Worm (Caenorhabditis elegans): ENCODE results near the gene skr-5.

The skr-5 gene

ce11 chrV:17312386-17312785 is 35.3 kb upstream of the skr-5 start, which contains the start of gene Y61B8B.3:
Gene Y61B8B.3, minus strand, starts transcription at chrV:17312486.
- no peak for TF ChIP-seq unc-39 (tag; optimal IDR thresholded peaks at IDR 0.05)

ce11 chrV:17315063-17315462 is 32.6 kb upstream of the skr-5 start, which contains the start of gene F31E9.6:
Gene F31E9.6, minus strand, starts transcription at chrV:17315153.
- TF ChIP-seq nhr-21 (tag; optimal IDR thresholded peaks at IDR 0.05) = no peak
- no peak for TF ChIP-seq mab-5 (tag; optimal IDR thresholded peaks at IDR 0.05)
- no peak for TF ChIP-seq nhr-129 (tag; optimal IDR thresholded peaks at IDR 0.05)
- TF ChIP-seq ztf-11 (tag; optimal IDR thresholded peaks at IDR 0.05) = no peak
- no peak for TF ChIP-seq egl-27 (tag; optimal IDR thresholded peaks at IDR 0.05)
- TF ChIP-seq nhr-23 (tag; optimal IDR thresholded peaks at IDR 0.05) = no peak
- no peak for TF ChIP-seq dmd-4 (tag; optimal IDR thresholded peaks at IDR 0.05)

- TF ChIP-seq ztf-1 (GFP tag; conservative IDR thresholded peaks at IDR 0.05) = no peak
- no peak for TF ChIP-seq egl-27 (tag; optimal IDR thresholded peaks at IDR 0.05)
- no peak for TF ChIP-seq elt-1 (tag; optimal IDR thresholded peaks at IDR 0.05)
- no peak for TF ChIP-seq ama-1 (optimal IDR thresholded peaks at IDR 0.05)
- no peak for TF ChIP-seq nhr-77 (tag; optimal IDR thresholded peaks at IDR 0.05)
- no peak for TF ChIP-seq ztf-4 (tag; optimal IDR thresholded peaks at IDR 0.05)
- no peak for TF ChIP-seq elt-3 (tag; optimal IDR thresholded peaks at IDR 0.05)
- TF ChIP-seq lin-13 (GFP tag; optimal IDR thresholded peaks at IDR 0.05) = no peak
- TF ChIP-seq fos-1 (tag; optimal IDR thresholded peaks at IDR 0.05) = no peak
- TF ChIP-seq lin-39 (tag; optimal IDR thresholded peaks at IDR 0.05) = no peak
- no peak for TF ChIP-seq nhr-25 (tag; optimal IDR thresholded peaks at IDR 0.05)
- no peak for TF ChIP-seq nhr-12 (tag; optimal IDR thresholded peaks at IDR 0.05)
- TF ChIP-seq nhr-10 (tag; optimal IDR thresholded peaks at IDR 0.05) = no peak
- no peak for TF ChIP-seq nhr-23 (tag; optimal IDR thresholded peaks at IDR 0.05)
- TF ChIP-seq alr-1 (tag; optimal IDR thresholded peaks at IDR 0.05) = no peak
- no peak for TF ChIP-seq blmp-1 (tag; optimal IDR thresholded peaks at IDR 0.05; ENCODE audit: insufficient read depth)
- no peak for TF ChIP-seq mbf-1 (tag; optimal IDR thresholded peaks at IDR 0.05)
Observed at ce11 chrV:17317297-17317696, 30.4 kb upstream of the skr-5 start.

- TF ChIP-seq crh-2 (tag; optimal IDR thresholded peaks at IDR 0.05) (no peak), mdl-1 (tag; optimal IDR thresholded peaks at IDR 0.05) (no peak), sma-3 (GFP tag; optimal IDR thresholded peaks at IDR 0.05) (no peak), ama-1 (optimal IDR thresholded peaks at IDR 0.05) (no peak), Y55F3AM.14 (GFP tag; optimal IDR thresholded peaks at IDR 0.05) (no peak), gmeb-1 (tag; optimal IDR thresholded peaks at IDR 0.05) (no peak), nhr-129 (tag; optimal IDR thresholded peaks at IDR 0.05) (no peak), F13H6.1 (tag; optimal IDR thresholded peaks at IDR 0.05) (no peak), mab-5 (tag; optimal IDR thresholded peaks at IDR 0.05) (no peak)
Observed at ce11 chrV:17317786-17318185, 29.9 kb upstream of the skr-5 start, which contains the start of gene srz-58. Gene srz-58, plus strand, starts transcription at chrV:17318147.

- TF ChIP-seq elt-1 (tag; optimal IDR thresholded peaks at IDR 0.05) (no peak), fos-1 (tag; optimal IDR thresholded peaks at IDR 0.05) (peak; percentile 2)
Observed at ce11 chrV:17322397-17322909, 25.2 kb upstream of the skr-5 start, which contains the start of gene F31E9.3. Gene F31E9.3, plus strand, starts transcription at chrV:17322590.

ce11 chrV:17323876-17324275 is 23.8 kb upstream of the skr-5 start:
- no peak for TF ChIP-seq ama-1 (optimal IDR thresholded peaks at IDR 0.05)
- TF ChIP-seq ZK546.5 (tag; optimal IDR thresholded peaks at IDR 0.05) = no peak
- TF ChIP-seq sem-4 (tag; optimal IDR thresholded peaks at IDR 0.05) = no peak

ce11 chrV:17327867-17328266 is 19.8 kb upstream of the skr-5 start, which contains the start of gene sdz-16:
Gene sdz-16, minus strand, starts transcription at chrV:17327967.
- TF ChIP-seq ztf-4 (tag; optimal IDR thresholded peaks at IDR 0.05) (no peak), unc-62 (GFP tag; optimal IDR thresholded peaks at IDR 0.05) (no peak), lsy-2 (tag; optimal IDR thresholded peaks at IDR 0.05) (no peak), nhr-12 (tag; optimal IDR thresholded peaks at IDR 0.05) (no peak), egl-27 (tag; optimal IDR thresholded peaks at IDR 0.05) (no peak), mbf-1 (tag; optimal IDR thresholded peaks at IDR 0.05) (no peak), C34F6.9 (tag; optimal IDR thresholded peaks at IDR 0.05) (no peak), lin-13 (GFP tag; optimal IDR thresholded peaks at IDR 0.05) (no peak), Y55F3AM.14 (GFP tag; optimal IDR thresholded peaks at IDR 0.05) (no peak), nhr-6 (tag; optimal IDR thresholded peaks at IDR 0.05) (no peak), R02D3.7 (tag; optimal IDR thresholded peaks at IDR 0.05) (no peak), snpc-4 (tag; optimal IDR thresholded peaks at IDR 0.05) (no peak), unc-55 (GFP tag; optimal IDR thresholded peaks at IDR 0.05) (no peak), alr-1 (tag; optimal IDR thresholded peaks at IDR 0.05) (no peak)

Data from whole organism, L2 larva.